Fruit fly (Drosophila melanogaster): ENCODE data around the gene strat.
A peak's percentile ranks its signal among the peaks of the same experiment; 100 is the strongest.

strat gene

dm6 chr2L:8311091-8311490 is 9.0 kb upstream of the strat start, which contains the start of the genes CG7810 and CG7806 (continued):
- TF ChIP-seq CG18262 (tag; optimal IDR thresholded peaks at IDR 0.05) (peak; percentile 90), CG12942 (GFP tag; optimal IDR thresholded peaks at IDR 0.05) (peak; percentile 80), Hr51 (GFP tag; optimal IDR thresholded peaks at IDR 0.05) (peak; percentile 82 to 93), CG6654 (GFP tag; optimal IDR thresholded peaks at IDR 0.05) (peak; percentile 60), CG15479 (GFP tag; optimal IDR thresholded peaks at IDR 0.05) (peak; percentile 79), Oli (tag; optimal IDR thresholded peaks at IDR 0.05) (peak; percentile 88), CG31224 (GFP tag; IDR thresholded peaks at IDR 0.05) (peak; percentile 80), CG10543 (GFP tag; optimal IDR thresholded peaks at IDR 0.05) (peak; percentile 81), esg (GFP tag; conservative IDR thresholded peaks at IDR 0.05) (peak; percentile 92), vnd (GFP tag; IDR thresholded peaks at IDR 0.05; ENCODE audit: partially characterized antibody) (0 out of 3 replicates have a peak, but pooled peaks have one; percentile 17), CG12769 (tag; optimal IDR thresholded peaks at IDR 0.05) (no peak), CG7963 (GFP tag; IDR thresholded peaks at IDR 0.05; ENCODE audit: partially characterized antibody) (no peak), disco-r (GFP tag; optimal IDR thresholded peaks at IDR 0.05) (peak; percentile 82), pzg (GFP tag; optimal IDR thresholded peaks at IDR 0.05) (peak; percentile 45), CG1233 (GFP tag; optimal IDR thresholded peaks at IDR 0.05) (peak; percentile 80), CG10274 (GFP tag; optimal IDR thresholded peaks at IDR 0.05) (peak; percentile 25), MESR4 (GFP tag; optimal IDR thresholded peaks at IDR 0.05) (peak; percentile 56), psq (GFP tag; optimal IDR thresholded peaks at IDR 0.05) (peak; percentile 61), lilli (GFP tag; optimal IDR thresholded peaks at IDR 0.05) (peak; percentile 90), BEAF-32 (GFP tag; optimal IDR thresholded peaks at IDR 0.05) (peak; percentile 49), CG8388 (GFP tag; optimal IDR thresholded peaks at IDR 0.05) (peak; percentile 90), p53 (GFP tag; optimal IDR thresholded peaks at IDR 0.05) (peak; percentile 31), CG3726 (GFP tag; IDR thresholded peaks at IDR 0.05) (peak; percentile 70; the same call in 2 of the 3 replicates), CG18764 (GFP tag; optimal IDR thresholded peaks at IDR 0.05) (peak; percentile 88), dmrt99B (tag; optimal IDR thresholded peaks at IDR 0.05) (no peak), Eip74EF (GFP tag; optimal IDR thresholded peaks at IDR 0.05) (peak in 1 of 2 experiments; percentile 88), gce (GFP tag; IDR thresholded peaks at IDR 0.05) (peak; percentile 77; the same call in 2 of the 3 replicates), CG10979 (tag; optimal IDR thresholded peaks at IDR 0.05) (peak; percentile 88), HLH54F (GFP tag; optimal IDR thresholded peaks at IDR 0.05) (peak; percentile 89), Hmx (GFP tag; optimal IDR thresholded peaks at IDR 0.05) (no peak), Nf-YB (GFP tag; optimal IDR thresholded peaks at IDR 0.05) (peak; percentile 80), CG12744 (GFP tag; optimal IDR thresholded peaks at IDR 0.05) (peak; percentile 89), wor (GFP tag; IDR thresholded peaks at IDR 0.05) (peak; percentile 75), CG3281 (GFP tag; optimal IDR thresholded peaks at IDR 0.05) (peak; percentile 86), gcm2 (GFP tag; optimal IDR thresholded peaks at IDR 0.05) (peak; percentile 86), Ravus (GFP tag; IDR thresholded peaks at IDR 0.05) (peak; percentile 76), ase (GFP tag; IDR thresholded peaks at IDR 0.05) (peak; percentile 80), CG8944 (GFP tag; optimal IDR thresholded peaks at IDR 0.05) (peak; percentile 84), zf30C (GFP tag; optimal IDR thresholded peaks at IDR 0.05) (peak; percentile 7), CG42726 (GFP tag; IDR thresholded peaks at IDR 0.05; ENCODE audit: partially characterized antibody) (no peak), Hand (GFP tag; optimal IDR thresholded peaks at IDR 0.05) (peak; percentile 69), CG11723 (GFP tag; optimal IDR thresholded peaks at IDR 0.05) (no peak), CG30403 (GFP tag; optimal IDR thresholded peaks at IDR 0.05) (peak; percentile 93), CG12219 (GFP tag; optimal IDR thresholded peaks at IDR 0.05) (peak; percentile 80), Med (GFP tag) (peak; percentile 98), CG4328 (GFP tag; optimal IDR thresholded peaks at IDR 0.05) (peak; percentile 77), onecut (GFP tag; IDR thresholded peaks at IDR 0.05) (peak; percentile 81), HLHmδ (GFP tag; optimal IDR thresholded peaks at IDR 0.05) (no peak), hkb (optimal IDR thresholded peaks at IDR 0.05) (no peak), hkb (GFP tag; IDR thresholded peaks at IDR 0.05) (peak; percentile 95)

All from whole organism, embryonic.